Worm (Caenorhabditis elegans) whole organism, young adult: ENCODE measurements around the gene R105.5.

Experiments used
- B0035.1 ChIP-seq: sonication (generic microtip); optimal IDR thresholded peaks from 2 replicates; lab custom pipeline; 2016; ENCODE audit warnings: missing genetic modification characterization, mild to moderate bottlenecking, missing compliant biosample characterization, missing genotype, missing genetic modification reagents
- B0336.3 ChIP-seq: fragments of 200-800 bp; sonication (Bioruptor generic); IDR thresholded peaks from 2 replicates; pipeline ENCODE4 v1.3.6; 2022; ENCODE audit warnings: missing genetic modification characterization, missing compliant biosample characterization
- C17E4.6 ChIP-seq: fragments of 200-800 bp; sonication (Bioruptor generic); IDR thresholded peaks from 2 replicates; pipeline ENCODE4 v1.3.6; 2022; ENCODE audit warnings: missing genetic modification reagents, missing genetic modification characterization, missing compliant biosample characterization
- T07F8.4 ChIP-seq: sonication (generic microtip); optimal IDR thresholded peaks from 2 replicates; lab custom pipeline; 2016; ENCODE audit warnings: mild to moderate bottlenecking, missing genetic modification characterization, moderate library complexity, missing compliant biosample characterization
- Y53F4B.3 ChIP-seq: fragments of 200-800 bp; sonication (Bioruptor generic); IDR thresholded peaks from 2 replicates; pipeline ENCODE4 v1.3.6; 2022; ENCODE audit warnings: missing genetic modification reagents, missing genetic modification characterization, missing compliant biosample characterization
- Y79H2A.3 ChIP-seq: fragments of 200-800 bp; sonication (Bioruptor generic); conservative IDR thresholded peaks from 2 replicates; pipeline ENCODE4 v1.3.6; 2022; ENCODE audit warnings: missing genetic modification reagents, missing genetic modification characterization, missing compliant biosample characterization
- ZK185.1 ChIP-seq: sonication (generic microtip); optimal IDR thresholded peaks from 2 replicates; lab custom pipeline; 2016; ENCODE audit warnings: mild to moderate bottlenecking, missing genetic modification characterization, missing compliant biosample characterization; ENCODE audit not compliant: poor library complexity, severe bottlenecking
- akir-1 ChIP-seq: fragments of 200-800 bp; sonication (Bioruptor generic); optimal IDR thresholded peaks from 2 replicates; lab custom pipeline; 2018; ENCODE audit warnings: mild to moderate bottlenecking, missing genetic modification characterization, moderate library complexity, missing compliant biosample characterization
- athp-1 ChIP-seq: sonication (generic microtip); optimal IDR thresholded peaks from 2 replicates; lab custom pipeline; 2017; ENCODE audit warnings: mild to moderate bottlenecking, missing genetic modification characterization, missing compliant biosample characterization
- attf-3 ChIP-seq: fragments of 200-800 bp; sonication (Bioruptor generic); conservative IDR thresholded peaks from 2 replicates; pipeline ENCODE4 v1.3.6; 2022; ENCODE audit warnings: missing genetic modification reagents, missing genetic modification characterization, missing compliant biosample characterization
- attf-5 ChIP-seq: fragments of 200-800 bp; sonication (Bioruptor generic); optimal IDR thresholded peaks from 2 replicates; lab custom pipeline; 2018; ENCODE audit warnings: mild to moderate bottlenecking, missing genetic modification characterization, missing compliant biosample characterization
- bed-2 ChIP-seq: fragments of 200-800 bp; sonication (Bioruptor generic); IDR thresholded peaks from 2 replicates; pipeline ENCODE4 v1.3.6; 2022; ENCODE audit warnings: missing genetic modification reagents, missing genetic modification characterization, missing compliant biosample characterization
- ccch-3 ChIP-seq: fragments of 200-800 bp; sonication (Bioruptor generic); optimal IDR thresholded peaks from 2 replicates; lab custom pipeline; 2018; ENCODE audit warnings: mild to moderate bottlenecking, missing genetic modification characterization, missing compliant biosample characterization
- ceh-27 ChIP-seq: fragments of 200-800 bp; sonication (Bioruptor generic); optimal IDR thresholded peaks from 2 replicates; lab custom pipeline; 2018; ENCODE audit warnings: mild to moderate bottlenecking, missing genetic modification characterization, moderate library complexity, missing compliant biosample characterization
- efl-1 ChIP-seq: fragments of 150-350 bp; optimal IDR thresholded peaks from 2 replicates; lab custom pipeline; 2014; ENCODE audit warnings: missing biosample characterization, missing genetic modification reagents, missing genetic modification characterization
- egl-44 ChIP-seq: fragments of 200-800 bp; sonication (Bioruptor generic); IDR thresholded peaks from 2 replicates; pipeline ENCODE4 v1.3.6; 2022; ENCODE audit warnings: missing genetic modification reagents, missing genetic modification characterization, missing compliant biosample characterization
- ekl-4 ChIP-seq: fragments of 200-800 bp; sonication (Bioruptor generic); IDR thresholded peaks from 2 replicates; pipeline ENCODE4 v1.3.6; 2022; ENCODE audit warnings: missing genetic modification reagents, missing genetic modification characterization, missing compliant biosample characterization
- ets-4 ChIP-seq: fragments of 200-800 bp; sonication (Bioruptor generic); optimal IDR thresholded peaks from 2 replicates; lab custom pipeline; 2018; ENCODE audit warnings: mild to moderate bottlenecking, missing genetic modification characterization, missing compliant biosample characterization
- hlh-12 ChIP-seq: sonication (generic microtip); optimal IDR thresholded peaks from 2 replicates; lab custom pipeline; 2016; ENCODE audit warnings: missing genetic modification characterization, missing compliant biosample characterization
- hmg-1.2 ChIP-seq: fragments of 200-800 bp; sonication (Bioruptor generic); IDR thresholded peaks from 2 replicates; pipeline ENCODE4 v1.3.6; 2022; ENCODE audit warnings: missing genetic modification reagents, missing genetic modification characterization, missing compliant biosample characterization
- hsf-1 ChIP-seq: fragments of 200-800 bp; sonication (Bioruptor generic); IDR thresholded peaks from 2 replicates; pipeline ENCODE4 v1.3.6; 2022; ENCODE audit warnings: missing genetic modification reagents, missing genetic modification characterization, missing compliant biosample characterization
- let-526 ChIP-seq: fragments of 200-800 bp; sonication (Bioruptor generic); IDR thresholded peaks from 2 replicates; pipeline ENCODE4 v1.3.6; 2022; ENCODE audit warnings: missing genetic modification reagents, missing genetic modification characterization, missing compliant biosample characterization
- let-607 ChIP-seq, 2 experiments: fragments of 200-800 bp in 1 of 2; sonication (Bioruptor generic) in 1 of 2; sonication (generic microtip) in 1 of 2; optimal IDR thresholded peaks; 2 replicates each; lab custom pipeline; 2016 to 2018; ENCODE audit warnings: mild to moderate bottlenecking in 2 of 2, missing compliant biosample characterization in 2 of 2, missing genetic modification characterization in 2 of 2, moderate library complexity in 2 of 2, missing genotype in 1 of 2
- lin-35 ChIP-seq, 3 experiments: fragments of 150-350 bp in 2 of 3; sonication (generic microtip) in 1 of 3; optimal IDR thresholded peaks; 2 replicates each; lab custom pipeline; 2014 to 2018; ENCODE audit warnings: missing biosample characterization in 3 of 3, missing genetic modification characterization in 3 of 3, missing genetic modification reagents in 3 of 3
- lin-40 ChIP-seq: sonication (generic microtip); optimal IDR thresholded peaks from 2 replicates; lab custom pipeline; 2016; ENCODE audit warnings: missing genetic modification characterization, mild to moderate bottlenecking, missing compliant biosample characterization, missing genotype, missing genetic modification reagents
- lir-1 ChIP-seq: fragments of 200-800 bp; sonication (Bioruptor generic); conservative IDR thresholded peaks from 2 replicates; pipeline ENCODE4 v1.3.6; 2022; ENCODE audit warnings: missing genetic modification reagents, missing genetic modification characterization, missing compliant biosample characterization
- lsy-27 ChIP-seq: sonication (generic microtip); optimal IDR thresholded peaks from 2 replicates; lab custom pipeline; 2017; ENCODE audit warnings: missing genetic modification characterization, mild to moderate bottlenecking, missing compliant biosample characterization, antibody characterized with exemption, missing genotype, borderline replicate concordance; ENCODE audit not compliant: insufficient read depth
- madf-10 ChIP-seq: sonication (generic microtip); optimal IDR thresholded peaks from 2 replicates; lab custom pipeline; 2016; ENCODE audit warnings: mild to moderate bottlenecking, missing genetic modification characterization, missing compliant biosample characterization
- madf-3 ChIP-seq: fragments of 200-800 bp; sonication (Bioruptor generic); IDR thresholded peaks from 2 replicates; pipeline ENCODE4 v1.3.6; 2022; ENCODE audit warnings: missing genetic modification reagents, missing genetic modification characterization, missing compliant biosample characterization
- madf-6 ChIP-seq: fragments of 200-800 bp; sonication (Bioruptor generic); IDR thresholded peaks from 2 replicates; pipeline ENCODE4 v1.3.6; 2022; ENCODE audit warnings: missing genetic modification reagents, missing genetic modification characterization, missing compliant biosample characterization
- mcd-1 ChIP-seq: fragments of 200-800 bp; sonication (Bioruptor generic); IDR thresholded peaks from 2 replicates; pipeline ENCODE4 v1.3.6; 2022; ENCODE audit warnings: missing genetic modification reagents, missing genetic modification characterization, missing compliant biosample characterization
- mel-28 ChIP-seq: sonication (generic microtip); optimal IDR thresholded peaks from 2 replicates; lab custom pipeline; 2016; ENCODE audit warnings: borderline replicate concordance, mild to moderate bottlenecking, missing genetic modification characterization, missing compliant biosample characterization
- nhr-120 ChIP-seq: fragments of 200-800 bp; sonication (Bioruptor generic); IDR thresholded peaks from 2 replicates; pipeline ENCODE4 v1.3.6; 2022; ENCODE audit warnings: missing genetic modification characterization, missing compliant biosample characterization
- repo-1 ChIP-seq: sonication (generic microtip); optimal IDR thresholded peaks from 2 replicates; lab custom pipeline; 2017; ENCODE audit warnings: mild to moderate bottlenecking, missing genetic modification characterization, missing compliant biosample characterization
- sdz-38 ChIP-seq: sonication (generic microtip); optimal IDR thresholded peaks from 2 replicates; lab custom pipeline; 2016; ENCODE audit warnings: missing genotype, missing genetic modification characterization, missing compliant biosample characterization
- snpc-1.3 ChIP-seq: sonication (generic microtip); optimal IDR thresholded peaks from 2 replicates; lab custom pipeline; 2017; ENCODE audit warnings: missing genetic modification characterization, mild to moderate bottlenecking, missing compliant biosample characterization, antibody characterized with exemption, moderate library complexity, missing genotype, missing genetic modification reagents; ENCODE audit not compliant: insufficient read depth
- snpc-3.4 ChIP-seq: sonication (generic microtip); optimal IDR thresholded peaks from 2 replicates; lab custom pipeline; 2017; ENCODE audit warnings: missing genetic modification characterization, mild to moderate bottlenecking, missing compliant biosample characterization, antibody characterized with exemption, moderate library complexity, missing genotype, missing genetic modification reagents
- sptf-2 ChIP-seq: fragments of 200-800 bp; sonication (Bioruptor generic); optimal IDR thresholded peaks from 2 replicates; lab custom pipeline; 2018; ENCODE audit warnings: mild to moderate bottlenecking, missing genetic modification characterization, missing compliant biosample characterization
- tbp1 ChIP-seq: fragments of 200-800 bp; sonication (Bioruptor generic); optimal IDR thresholded peaks from 2 replicates; lab custom pipeline; 2018; ENCODE audit warnings: mild to moderate bottlenecking, missing genetic modification characterization, missing compliant biosample characterization
- tbx-9 ChIP-seq: sonication (generic microtip); optimal IDR thresholded peaks from 2 replicates; lab custom pipeline; 2016; ENCODE audit warnings: borderline replicate concordance, missing genetic modification characterization, inconsistent platforms, missing compliant biosample characterization
- tlf-1 ChIP-seq: fragments of 200-800 bp; sonication (Bioruptor generic); optimal IDR thresholded peaks from 2 replicates; lab custom pipeline; 2018; ENCODE audit warnings: mild to moderate bottlenecking, missing genetic modification characterization, missing compliant biosample characterization
- unc-62 ChIP-seq: fragments of 150-350 bp; optimal IDR thresholded peaks from 2 replicates; lab custom pipeline; 2014; ENCODE audit warnings: missing biosample characterization, missing genetic modification reagents, missing genetic modification characterization
- ztf-18 ChIP-seq: sonication (generic microtip); optimal IDR thresholded peaks from 2 replicates; lab custom pipeline; 2016; ENCODE audit warnings: missing genotype, mild to moderate bottlenecking, missing genetic modification characterization, missing compliant biosample characterization
- ztf-25 ChIP-seq: fragments of 200-800 bp; sonication (Bioruptor generic); IDR thresholded peaks from 2 replicates; pipeline ENCODE4 v1.3.6; 2022; ENCODE audit warnings: missing genetic modification reagents, missing genetic modification characterization, missing compliant biosample characterization
- ztf-3 ChIP-seq: fragments of 200-800 bp; sonication (Bioruptor generic); optimal IDR thresholded peaks from 2 replicates; lab custom pipeline; 2018; ENCODE audit warnings: mild to moderate bottlenecking, missing genetic modification characterization, missing compliant biosample characterization

The R105.5 gene

DNA sequence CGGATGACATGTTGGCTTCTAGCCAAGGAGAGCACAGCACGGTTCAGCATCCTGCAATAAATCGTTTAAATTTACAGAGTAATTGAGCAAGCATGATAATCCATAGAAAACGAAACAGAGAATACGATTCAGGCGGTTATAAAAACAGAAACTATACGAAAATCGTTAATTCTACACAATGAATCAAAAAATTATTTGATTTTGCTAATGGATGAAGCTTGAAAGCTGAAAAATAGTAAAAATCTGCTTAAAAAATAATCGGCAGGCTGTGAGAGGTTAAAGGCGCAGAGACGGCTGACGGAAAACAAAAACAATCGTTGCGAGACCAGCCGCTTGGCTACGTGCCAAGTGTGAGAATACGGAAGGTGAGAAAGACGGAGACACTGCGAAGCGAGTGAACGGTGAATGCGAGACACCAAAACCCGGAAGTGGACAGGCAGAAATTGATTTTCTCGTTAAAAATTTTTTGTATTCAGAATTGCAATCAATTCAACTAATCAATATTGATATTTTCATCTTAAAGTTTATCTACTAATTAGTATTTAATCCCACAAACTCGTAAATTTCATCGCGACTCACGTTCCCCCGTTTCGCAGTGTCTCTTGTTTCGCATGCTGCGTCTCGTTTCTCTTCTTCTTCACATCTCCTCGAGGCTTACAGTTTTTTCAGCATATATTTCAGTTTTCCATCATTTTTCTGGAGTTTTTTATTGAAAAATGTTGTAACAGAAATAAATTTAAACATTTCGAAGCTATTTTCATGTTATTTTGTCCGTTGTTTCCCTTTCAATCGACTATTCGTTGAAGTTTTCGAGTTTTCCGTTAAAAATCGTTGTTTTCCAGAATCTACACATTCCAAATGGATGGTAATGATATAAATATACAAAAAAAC, 24.3 kb downstream of the R105.5 start, which contains the start of the genes F29B9.11 and jmjd-1.2:
Gene F29B9.11 (minus strand): TSS at position 51 of the 891 bp plus-strand sequence.
Gene jmjd-1.2 (plus strand): TSS at position 841 of the 891 bp plus-strand sequence.
- TF ChIP-seq let-607 (tag; optimal IDR thresholded peaks at IDR 0.05; lab: Kevin White, UChicago) (peak; percentile 54 to 81), tbx-9 (tag; lab: Kevin White, UChicago) (no peak), attf-3 (GFP tag; lab: Robert Waterston, UW) (peak; percentile 73), bed-2 (GFP tag; lab: Robert Waterston, UW) (peak; percentile 85), ztf-25 (0 out of 2 replicates have a peak, but pooled peaks have one; percentile 30), ZK185.1 (tag; lab: Kevin White, UChicago) (peak; percentile 44), egl-44 (GFP tag; lab: Robert Waterston, UW) (peak; percentile 61; the same call in 1 of the 2 replicates), C17E4.6 (peak; percentile 82; the same call in 1 of the 2 replicates), ekl-4 (GFP tag; lab: Robert Waterston, UW) (peak; percentile 79), let-526 (GFP tag; lab: Robert Waterston, UW) (peak; percentile 46; the same call in 1 of the 2 replicates), Y79H2A.3 (GFP tag; lab: Robert Waterston, UW) (0 out of 2 replicates have a peak, but pooled peaks have one; percentile 60), ets-4 (GFP tag; lab: Kevin White, UChicago) (no peak), Y53F4B.3 (GFP tag; lab: Robert Waterston, UW) (no peak), madf-3 (peak; percentile 75; the same call in 1 of the 2 replicates), tlf-1 (peak; percentile 86), hsf-1 (GFP tag; lab: Robert Waterston, UW) (peak; percentile 75), sdz-38 (tag; lab: Kevin White, UChicago) (no peak), ztf-3 (GFP tag; lab: Kevin White, UChicago) (peak; percentile 28), tbp1 (GFP tag; lab: Kevin White, UChicago) (peak; percentile 71), snpc-3.4 (tag; lab: Kevin White, UChicago) (peak; percentile 84), B0336.3 (GFP tag; lab: Robert Waterston, UW) (peak; percentile 89), attf-5 (GFP tag; lab: Kevin White, UChicago) (peak; percentile 98), repo-1 (no peak), ztf-18 (peak; percentile 82), ccch-3 (GFP tag; lab: Kevin White, UChicago) (no peak), mcd-1 (GFP tag; lab: Robert Waterston, UW) (peak; percentile 90), hlh-12 (tag; lab: Kevin White, UChicago) (no peak), athp-1 (tag; lab: Kevin White, UChicago) (peak; percentile 88), nhr-120 (GFP tag; lab: Robert Waterston, UW) (no peak), mel-28 (tag; lab: Kevin White, UChicago) (no peak), ceh-27 (peak; percentile 91), lin-35 (GFP tag; optimal IDR thresholded peaks at IDR 0.05; lab: Kevin White, UChicago) (peak in 1 of 3 experiments; percentile 67), hmg-1.2 (peak; percentile 73), lsy-27 (tag; lab: Kevin White, UChicago) (no peak), lir-1 (GFP tag; lab: Robert Waterston, UW) (peak; percentile 80), sptf-2 (GFP tag; lab: Kevin White, UChicago) (no peak), madf-6 (GFP tag; lab: Robert Waterston, UW) (peak; percentile 87), snpc-1.3 (tag; lab: Kevin White, UChicago) (peak; percentile 50), unc-62 (GFP tag; lab: Kevin White, UChicago) (no peak), lin-40 (peak; percentile 92), akir-1 (GFP tag; lab: Kevin White, UChicago) (peak; percentile 85), B0035.1 (peak; percentile 63), efl-1 (peak; percentile 43), madf-10 (tag; lab: Kevin White, UChicago) (peak; percentile 86), T07F8.4 (peak; percentile 6)
